Worm (Caenorhabditis elegans): ENCODE data around the gene sto-1.

- TF ChIP-seq ztf-23 (GFP tag; IDR thresholded peaks at IDR 0.05) = no peak
- no peak for TF ChIP-seq flt-1 (GFP tag; IDR thresholded peaks at IDR 0.05)
- no peak for TF ChIP-seq klf-2 (GFP tag; conservative IDR thresholded peaks at IDR 0.05)
- no peak for TF ChIP-seq ztf-29 (GFP tag; IDR thresholded peaks at IDR 0.05)
These were observed 40.0 kb upstream of the sto-1 start for ce11 chrX:7522595-7522994.

All from whole organism, midembryonic.